Worm (Caenorhabditis elegans): ENCODE results near the gene ZK792.12.

DNA sequence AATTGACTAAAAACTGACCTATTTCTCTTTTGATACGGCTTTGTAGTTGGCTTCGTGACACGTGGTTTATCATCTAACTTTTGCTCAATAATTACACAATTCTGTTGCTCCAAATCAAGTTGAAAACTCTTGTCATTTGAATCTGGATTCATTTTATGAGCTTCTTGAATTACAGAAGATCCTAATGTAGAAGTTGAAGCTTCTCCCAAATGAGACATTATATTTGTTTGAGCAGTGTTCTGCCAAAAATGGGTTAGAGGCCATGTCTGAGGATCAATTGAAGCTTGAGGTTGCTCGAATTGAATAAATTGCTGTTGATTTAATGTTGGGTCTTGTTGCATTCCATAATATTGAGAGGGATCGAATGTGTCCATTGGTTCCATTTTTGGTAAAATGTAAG, 3.9 kb downstream of the ZK792.12 start:
- TF ChIP-seq ceh-82 (tag; optimal IDR thresholded peaks at IDR 0.05) (no peak), nhr-12 (tag; optimal IDR thresholded peaks at IDR 0.05) (no peak)
